Worm (Caenorhabditis elegans) whole organism, early embryonic: Measurements from ENCODE around the gene K03H9.3.

ENCODE experiments used
- B0310.2 ChIP-seq: sonication (generic microtip); optimal IDR thresholded peaks from 2 replicates; lab custom pipeline; 2016; ENCODE audit warnings: mild to moderate bottlenecking, missing genetic modification characterization, missing compliant biosample characterization
- F13C5.2 ChIP-seq: sonication (generic microtip); optimal IDR thresholded peaks from 2 replicates; lab custom pipeline; 2017; ENCODE audit warnings: mild to moderate bottlenecking, missing genetic modification characterization, inconsistent platforms, missing compliant biosample characterization
- aly-1 ChIP-seq: sonication (generic microtip); optimal IDR thresholded peaks from 2 replicates; lab custom pipeline; 2016; ENCODE audit warnings: missing genetic modification characterization, missing compliant biosample characterization
- ama-1 ChIP-seq: fragments of 150-350 bp; optimal IDR thresholded peaks from 2 replicates; lab custom pipeline; 2014
- ceh-13 ChIP-seq: fragments of 200-800 bp; sonication (Bioruptor generic); optimal IDR thresholded peaks from 2 replicates; lab custom pipeline; 2018; ENCODE audit warnings: mild to moderate bottlenecking, missing genetic modification characterization, missing compliant biosample characterization
- ceh-36 ChIP-seq: sonication (generic microtip); optimal IDR thresholded peaks from 2 replicates; lab custom pipeline; 2016; ENCODE audit warnings: missing genetic modification characterization, inconsistent platforms, missing compliant biosample characterization
- ets-7 ChIP-seq: sonication (generic microtip); optimal IDR thresholded peaks from 2 replicates; lab custom pipeline; 2016; ENCODE audit warnings: missing genotype, missing genetic modification characterization, missing compliant biosample characterization
- flt-1 ChIP-seq: fragments of 200-800 bp; sonication (Bioruptor generic); IDR thresholded peaks from 2 replicates; pipeline ENCODE4 v1.3.6; 2022; ENCODE audit warnings: missing genetic modification characterization, missing compliant biosample characterization
- hmbx-1 ChIP-seq: sonication (generic microtip); optimal IDR thresholded peaks from 2 replicates; lab custom pipeline; 2016; ENCODE audit warnings: mild to moderate bottlenecking, missing genetic modification characterization, missing compliant biosample characterization
- hmg-4 ChIP-seq: fragments of 200-800 bp; sonication (Bioruptor generic); optimal IDR thresholded peaks from 2 replicates; lab custom pipeline; 2018; ENCODE audit warnings: mild to moderate bottlenecking, missing genetic modification characterization, missing compliant biosample characterization
- hnd-1 ChIP-seq: sonication (generic microtip); optimal IDR thresholded peaks from 2 replicates; lab custom pipeline; 2016; ENCODE audit warnings: missing genetic modification characterization, missing compliant biosample characterization
- pes-1 ChIP-seq: fragments of 200-800 bp; sonication (Bioruptor generic); IDR thresholded peaks from 2 replicates; pipeline ENCODE4 v1.3.6; 2022; ENCODE audit warnings: missing genetic modification reagents, missing genetic modification characterization, missing compliant biosample characterization
- scrt-1 ChIP-seq: fragments of 200-800 bp; sonication (Bioruptor generic); IDR thresholded peaks from 2 replicates; pipeline ENCODE4 v1.3.6; 2022; ENCODE audit warnings: missing genetic modification characterization, missing compliant biosample characterization
- sea-1 ChIP-seq: fragments of 200-800 bp; sonication (Bioruptor generic); conservative IDR thresholded peaks from 2 replicates; pipeline ENCODE4 v1.3.6; 2022; ENCODE audit warnings: missing genetic modification characterization, missing compliant biosample characterization
- tbx-11 ChIP-seq: fragments of 200-800 bp; sonication (Bioruptor generic); IDR thresholded peaks from 2 replicates; pipeline ENCODE4 v1.3.6; 2022; ENCODE audit warnings: missing genetic modification characterization, missing compliant biosample characterization
- tbx-37 ChIP-seq: fragments of 200-800 bp; sonication (Bioruptor generic); conservative IDR thresholded peaks from 2 replicates; pipeline ENCODE4 v1.3.6; 2022; ENCODE audit warnings: missing genetic modification reagents, missing genetic modification characterization, missing compliant biosample characterization
- tra-4 ChIP-seq: sonication (generic microtip); optimal IDR thresholded peaks from 2 replicates; lab custom pipeline; 2017; ENCODE audit warnings: missing genetic modification characterization, missing compliant biosample characterization

K03H9.3 gene

DNA sequence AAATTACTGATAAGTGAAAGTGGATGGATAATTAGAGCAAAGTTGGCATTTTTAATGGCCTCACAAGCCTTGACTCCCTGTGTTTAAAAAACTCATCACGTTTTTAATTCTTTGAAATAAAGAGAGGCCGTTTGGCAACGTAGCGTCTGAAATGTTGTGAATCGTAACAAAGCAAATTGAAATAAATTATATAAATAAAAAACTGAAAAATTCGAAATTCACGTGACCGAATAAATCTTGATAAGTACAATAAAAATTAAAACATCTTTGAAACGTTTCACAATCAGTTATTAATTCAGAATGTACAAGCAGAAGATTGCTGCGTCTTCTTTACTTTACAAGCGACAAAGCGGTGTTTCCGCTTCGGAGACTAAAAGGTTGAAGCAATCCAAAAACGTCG lies at the start of gene K03H9.3:
Gene K03H9.3, plus strand, starts transcription at position 301 of the 400 bp plus-strand sequence.
- TF ChIP-seq hnd-1 (tag; lab: Kevin White, UChicago) (no peak), B0310.2 (tag; lab: Kevin White, UChicago) (no peak), F13C5.2 (no peak), aly-1 (tag; lab: Kevin White, UChicago) (no peak), tbx-37 (GFP tag; lab: Robert Waterston, UW) (no peak), ama-1 (lab: Kevin White, UChicago) (no peak), tra-4 (no peak), tbx-11 (no peak), ceh-36 (no peak), pes-1 (GFP tag; lab: Robert Waterston, UW) (no peak), hmg-4 (GFP tag; lab: Kevin White, UChicago) (no peak)

DNA sequence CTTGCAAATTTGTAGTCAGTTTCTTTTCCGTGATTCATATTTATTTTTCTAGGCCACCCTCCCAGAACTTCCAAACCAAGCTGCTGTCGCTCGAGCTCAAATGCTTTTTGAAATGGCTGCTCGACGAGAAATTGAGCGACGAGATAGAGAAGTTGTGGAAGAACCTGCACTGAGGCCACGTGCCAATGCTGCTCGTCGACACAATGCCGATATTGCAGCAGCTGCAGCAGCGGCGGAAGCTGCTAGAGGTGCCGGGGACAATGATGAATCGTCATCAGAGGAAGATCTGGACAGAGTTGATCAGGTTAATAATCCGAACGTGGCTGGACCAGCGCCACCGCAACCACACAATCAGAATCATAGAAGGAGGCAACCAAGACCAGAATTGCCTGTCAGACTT lies 49.6 kb upstream of the K03H9.3 start:
- TF ChIP-seq ceh-13 (GFP tag; lab: Kevin White, UChicago) (no peak), aly-1 (tag; lab: Kevin White, UChicago) (no peak), ceh-36 (no peak), B0310.2 (tag; lab: Kevin White, UChicago) (no peak), hmbx-1 (tag; lab: Kevin White, UChicago) (no peak), F13C5.2 (no peak), pes-1 (GFP tag; lab: Robert Waterston, UW) (no peak), flt-1 (GFP tag; lab: Robert Waterston, UW) (no peak), ets-7 (tag; lab: Kevin White, UChicago) (no peak), scrt-1 (GFP tag; lab: Robert Waterston, UW) (no peak), ama-1 (lab: Kevin White, UChicago) (no peak), hnd-1 (tag; lab: Kevin White, UChicago) (no peak), sea-1 (no peak), tbx-37 (GFP tag; lab: Robert Waterston, UW) (no peak), hmg-4 (GFP tag; lab: Kevin White, UChicago) (no peak), tra-4 (no peak), tbx-11 (no peak)

DNA sequence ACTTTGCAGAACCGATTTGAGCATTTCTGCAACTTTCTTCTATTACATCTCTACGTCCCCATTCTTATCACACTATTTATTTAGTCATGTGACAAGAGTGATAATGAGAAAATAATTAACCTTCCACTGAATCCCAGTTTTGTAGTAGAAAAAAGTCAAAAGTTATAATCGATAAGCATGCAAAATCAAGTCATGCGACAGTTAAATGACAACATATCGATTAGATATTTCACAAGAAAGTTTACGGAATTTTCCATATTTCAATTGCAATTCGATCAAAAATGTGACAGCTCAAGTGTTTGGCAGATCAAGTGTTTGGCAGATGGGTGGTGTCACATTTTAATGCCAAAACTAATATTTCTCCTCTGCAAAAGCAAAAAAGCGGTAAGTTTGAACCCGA lies 48.3 kb upstream of the K03H9.3 start:
- no peak for TF ChIP-seq B0310.2 (tag; lab: Kevin White, UChicago)
- TF ChIP-seq pes-1 (GFP tag; lab: Robert Waterston, UW): no peak
- no peak for TF ChIP-seq sea-1
- no peak for TF ChIP-seq hmg-4 (GFP tag; lab: Kevin White, UChicago)
- no peak for TF ChIP-seq tbx-37 (GFP tag; lab: Robert Waterston, UW)
- no peak for TF ChIP-seq aly-1 (tag; lab: Kevin White, UChicago)
- no peak for TF ChIP-seq flt-1 (GFP tag; lab: Robert Waterston, UW)
- TF ChIP-seq F13C5.2: no peak

DNA sequence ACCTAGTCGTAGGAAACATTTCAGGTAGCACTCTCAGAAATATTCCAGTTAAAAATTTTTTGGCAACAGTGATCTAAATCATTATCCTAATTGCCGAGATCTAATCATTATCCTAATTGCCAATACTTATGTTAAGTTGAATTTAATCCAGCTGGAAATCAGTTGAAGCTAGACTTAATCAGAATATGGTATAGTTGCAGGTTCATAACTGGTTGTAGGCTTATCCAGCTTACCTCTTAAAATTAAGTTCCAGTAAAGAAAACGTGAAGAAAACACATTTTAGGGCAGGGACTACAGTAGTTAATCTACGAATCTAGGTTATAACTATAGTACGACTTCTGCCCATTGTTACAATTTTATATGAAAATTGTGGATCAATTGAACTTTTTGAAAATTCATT lies 46.2 kb upstream of the K03H9.3 start:
- no peak for TF ChIP-seq hmbx-1 (tag; lab: Kevin White, UChicago)
- no peak for TF ChIP-seq tbx-37 (GFP tag; lab: Robert Waterston, UW)
- no peak for TF ChIP-seq B0310.2 (tag; lab: Kevin White, UChicago)
- no peak for TF ChIP-seq F13C5.2
- TF ChIP-seq ceh-13 (GFP tag; lab: Kevin White, UChicago): no peak
- TF ChIP-seq sea-1: no peak
- TF ChIP-seq ama-1 (lab: Kevin White, UChicago): no peak
- TF ChIP-seq scrt-1 (GFP tag; lab: Robert Waterston, UW): no peak
- TF ChIP-seq flt-1 (GFP tag; lab: Robert Waterston, UW): no peak
- TF ChIP-seq tra-4: no peak
- TF ChIP-seq tbx-11: no peak
- no peak for TF ChIP-seq hnd-1 (tag; lab: Kevin White, UChicago)
- no peak for TF ChIP-seq pes-1 (GFP tag; lab: Robert Waterston, UW)
- no peak for TF ChIP-seq hmg-4 (GFP tag; lab: Kevin White, UChicago)
- TF ChIP-seq ceh-36: no peak
- TF ChIP-seq ets-7 (tag; lab: Kevin White, UChicago): no peak
- TF ChIP-seq aly-1 (tag; lab: Kevin White, UChicago): no peak

DNA sequence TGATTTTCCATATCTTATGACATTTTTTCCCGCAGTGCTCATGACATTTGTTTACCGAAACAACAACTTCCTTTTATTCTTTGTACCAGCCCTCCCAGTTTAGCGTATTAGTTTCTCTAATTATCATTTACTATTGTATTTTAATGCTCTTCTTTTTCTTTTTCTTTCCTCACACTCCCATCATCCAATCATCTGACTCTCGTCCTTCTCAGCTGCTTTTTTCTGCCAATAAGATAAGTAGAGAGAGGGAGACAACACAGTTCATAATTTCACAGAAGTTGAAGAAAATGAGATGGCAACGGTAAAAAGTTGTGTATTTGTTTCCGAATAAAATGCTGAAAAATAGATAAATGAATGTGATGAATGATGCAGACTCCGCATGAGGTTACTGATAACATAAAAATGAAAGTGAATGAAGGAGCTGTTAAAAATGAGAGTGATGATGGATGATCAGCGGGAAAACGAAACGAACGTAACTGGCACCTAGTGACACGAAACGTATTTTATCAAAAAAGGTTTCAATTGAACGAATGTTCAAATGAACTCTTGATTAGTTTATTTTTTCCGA lies 45.4 kb upstream of the K03H9.3 start:
- TF ChIP-seq ceh-36 (no peak), tbx-11 (no peak), ets-7 (tag; lab: Kevin White, UChicago) (no peak), scrt-1 (GFP tag; lab: Robert Waterston, UW) (no peak), ama-1 (lab: Kevin White, UChicago) (no peak)

DNA sequence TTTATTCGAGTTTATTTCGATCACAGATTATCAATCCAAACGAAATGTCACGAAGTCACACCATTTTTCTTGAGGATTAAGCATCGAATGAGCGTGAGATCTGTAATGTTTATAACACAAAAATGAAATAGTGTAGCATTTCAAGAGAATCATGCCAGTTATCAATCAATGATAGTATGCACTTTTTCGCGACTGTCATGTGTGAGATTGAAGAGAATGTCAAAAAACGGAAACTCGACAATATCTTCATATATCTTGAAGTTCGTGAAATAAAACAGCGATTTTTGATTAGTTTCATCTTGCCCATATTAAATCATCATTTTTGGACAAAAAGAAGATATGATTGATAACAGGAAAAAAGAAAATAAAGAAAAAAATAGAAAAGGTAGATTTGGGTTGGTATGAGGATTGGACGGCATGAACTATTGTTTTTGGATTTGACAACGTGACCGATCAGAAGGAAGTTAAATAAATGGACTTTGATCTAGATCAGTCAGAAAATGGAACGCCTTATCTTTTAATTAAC lies 43.8 kb upstream of the K03H9.3 start:
- no peak for TF ChIP-seq hmg-4 (GFP tag; lab: Kevin White, UChicago)
- TF ChIP-seq tbx-37 (GFP tag; lab: Robert Waterston, UW): no peak
- no peak for TF ChIP-seq ama-1 (lab: Kevin White, UChicago)
- TF ChIP-seq tra-4: no peak
- TF ChIP-seq F13C5.2: no peak
- TF ChIP-seq flt-1 (GFP tag; lab: Robert Waterston, UW): no peak
- no peak for TF ChIP-seq hmbx-1 (tag; lab: Kevin White, UChicago)
- no peak for TF ChIP-seq sea-1
- TF ChIP-seq hnd-1 (tag; lab: Kevin White, UChicago): no peak
- no peak for TF ChIP-seq pes-1 (GFP tag; lab: Robert Waterston, UW)

DNA sequence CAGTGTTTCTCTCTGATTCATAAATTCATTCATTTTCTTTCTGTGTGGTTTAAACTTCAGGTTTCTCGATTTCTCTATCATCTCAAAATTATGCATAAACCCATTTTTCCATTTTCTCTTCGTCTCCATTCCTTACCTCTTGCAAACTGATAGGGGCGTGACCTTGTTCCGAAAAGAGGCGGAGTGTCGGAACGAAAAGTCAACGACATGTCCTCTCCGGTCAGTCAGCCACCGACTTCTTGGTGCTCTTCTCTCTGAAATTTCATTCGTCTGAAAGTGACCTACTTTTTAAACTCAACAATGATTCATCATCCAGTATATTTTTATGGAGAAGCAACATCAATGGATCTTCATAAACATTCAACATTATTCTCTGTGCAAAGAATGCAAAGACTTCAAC lies 42.0 kb upstream of the K03H9.3 start, which contains the start of gene F58F12.12:
Gene F58F12.12, plus strand, starts transcription at position 301 of the 400 bp plus-strand sequence.
- TF ChIP-seq B0310.2 (tag; lab: Kevin White, UChicago): no peak
- TF ChIP-seq hmg-4 (GFP tag; lab: Kevin White, UChicago): no peak
- TF ChIP-seq hmbx-1 (tag; lab: Kevin White, UChicago): no peak
- TF ChIP-seq hnd-1 (tag; lab: Kevin White, UChicago): no peak
- TF ChIP-seq F13C5.2: no peak
- no peak for TF ChIP-seq flt-1 (GFP tag; lab: Robert Waterston, UW)
- TF ChIP-seq ceh-13 (GFP tag; lab: Kevin White, UChicago): no peak
- no peak for TF ChIP-seq pes-1 (GFP tag; lab: Robert Waterston, UW)
- TF ChIP-seq ama-1 (lab: Kevin White, UChicago): no peak
- TF ChIP-seq ceh-36: no peak
- no peak for TF ChIP-seq tra-4
- TF ChIP-seq aly-1 (tag; lab: Kevin White, UChicago): no peak
- no peak for TF ChIP-seq sea-1
- no peak for TF ChIP-seq scrt-1 (GFP tag; lab: Robert Waterston, UW)
- TF ChIP-seq tbx-11: no peak
- no peak for TF ChIP-seq ets-7 (tag; lab: Kevin White, UChicago)
- TF ChIP-seq tbx-37 (GFP tag; lab: Robert Waterston, UW): no peak
